Fruit fly (Drosophila melanogaster) whole organism, adult: Measurements from ENCODE around the gene kirre.

Experiments used
- CG1620 ChIP-seq: fragments of 200-800 bp; sonication (Bioruptor generic); optimal IDR thresholded peaks from 2 replicates; lab custom pipeline; 2016; ENCODE audit warnings: missing biosample characterization, missing genetic modification characterization
- CG5204 ChIP-seq: fragments of 200-800 bp; sonication (Bioruptor generic); optimal IDR thresholded peaks from 2 replicates; lab custom pipeline; 2016; ENCODE audit warnings: missing biosample characterization, missing genetic modification characterization
- Clk ChIP-seq: fragments of 200-800 bp; sonication (Bioruptor generic); optimal IDR thresholded peaks from 2 replicates; lab custom pipeline; 2017; ENCODE audit warnings: missing biosample characterization, missing genetic modification characterization
- Crg-1 ChIP-seq: fragments of 200-800 bp; sonication (Bioruptor generic); optimal IDR thresholded peaks from 2 replicates; lab custom pipeline; 2016; ENCODE audit warnings: missing biosample characterization, missing genetic modification characterization
- Mnt ChIP-seq: fragments of 200-800 bp; sonication (Bioruptor generic); optimal IDR thresholded peaks from 2 replicates; lab custom pipeline; 2016; ENCODE audit warnings: missing biosample characterization, mild to moderate bottlenecking, missing genetic modification characterization
- kay ChIP-seq: fragments of 200-800 bp; sonication (Bioruptor generic); peaks from one replicate; lab custom pipeline; 2016; ENCODE audit warnings: missing biosample characterization, missing genetic modification characterization, borderline replicate concordance
- ovo ChIP-seq: fragments of 200-800 bp; sonication (Bioruptor generic); optimal IDR thresholded peaks from 2 replicates; lab custom pipeline; 2016; ENCODE audit warnings: missing biosample characterization, missing genetic modification characterization
- tj ChIP-seq: fragments of 200-800 bp; sonication (Bioruptor generic); optimal IDR thresholded peaks from 3 replicates; lab custom pipeline; 2017; ENCODE audit warnings: missing biosample characterization, mild to moderate bottlenecking, missing genetic modification characterization, moderate library complexity

- TF ChIP-seq Clk (GFP tag; lab: Kevin White, UChicago) (no peak), ovo (no peak), kay (no peak), CG1620 (no peak), CG5204 (GFP tag; lab: Kevin White, UChicago) (no peak), Mnt (no peak), Crg-1 (GFP tag; lab: Kevin White, UChicago) (no peak), tj (no peak)
Measured at dm6 chrX:3152280-3152679, 412.1 kb downstream of the kirre start.
